Fruit fly (Drosophila melanogaster) whole organism, pupa: Measurements from ENCODE around the gene His4r.

Experiments
- CG10348 ChIP-seq: fragments of 200-800 bp; sonication (Bioruptor generic); IDR thresholded peaks from 2 replicates; pipeline ENCODE4 v1.3.6; 2022; ENCODE audit warnings: missing biosample characterization, missing genetic modification characterization
- CG12605 ChIP-seq: fragments of 200-800 bp; sonication (Bioruptor generic); IDR thresholded peaks from 2 replicates; pipeline ENCODE4 v1.3.6; 2022; ENCODE audit warnings: missing biosample characterization, missing genetic modification characterization
- CG13204 ChIP-seq: fragments of 200-800 bp; sonication (Bioruptor generic); optimal IDR thresholded peaks from 2 replicates; lab custom pipeline; 2018; ENCODE audit warnings: missing biosample characterization, mild to moderate bottlenecking, missing genetic modification characterization, moderate library complexity
- CG14655 ChIP-seq: fragments of 200-800 bp; sonication (Bioruptor generic); optimal IDR thresholded peaks from 3 replicates; lab custom pipeline; 2017; ENCODE audit warnings: mild to moderate bottlenecking, missing biosample characterization, missing genetic modification reagents, missing genetic modification characterization
- CG15710 ChIP-seq: fragments of 200-800 bp; sonication (Bioruptor generic); optimal IDR thresholded peaks from 2 replicates; lab custom pipeline; 2018; ENCODE audit warnings: missing biosample characterization, mild to moderate bottlenecking, missing genetic modification characterization, moderate library complexity
- CG17806 ChIP-seq: fragments of 200-800 bp; sonication (Bioruptor generic); optimal IDR thresholded peaks from 2 replicates; lab custom pipeline; 2018; ENCODE audit warnings: missing biosample characterization, mild to moderate bottlenecking, missing genetic modification characterization, moderate library complexity
- CG32121 ChIP-seq: fragments of 200-800 bp; sonication (Bioruptor generic); IDR thresholded peaks from 2 replicates; pipeline ENCODE4 v1.3.6; 2022; ENCODE audit warnings: missing biosample characterization, missing genetic modification characterization
- CG34367 ChIP-seq: fragments of 200-800 bp; sonication (Bioruptor generic); optimal IDR thresholded peaks from 2 replicates; lab custom pipeline; 2018; ENCODE audit warnings: missing biosample characterization, mild to moderate bottlenecking, missing genetic modification characterization
- CG4496 ChIP-seq: fragments of 200-800 bp; sonication (Bioruptor generic); IDR thresholded peaks from 3 replicates; pipeline ENCODE4 v1.3.6; 2022; ENCODE audit warnings: missing biosample characterization, missing genetic modification characterization
- CG8159 ChIP-seq: fragments of 200-800 bp; sonication (Bioruptor generic); optimal IDR thresholded peaks from 3 replicates; lab custom pipeline; 2018; ENCODE audit warnings: missing biosample characterization, mild to moderate bottlenecking, missing genetic modification characterization, moderate library complexity
- CG8301 ChIP-seq: fragments of 200-800 bp; sonication (Bioruptor generic); optimal IDR thresholded peaks from 2 replicates; lab custom pipeline; 2018; ENCODE audit warnings: missing biosample characterization, mild to moderate bottlenecking, missing genetic modification characterization
- CG9948 ChIP-seq: fragments of 200-800 bp; sonication (Bioruptor generic); optimal IDR thresholded peaks from 2 replicates; lab custom pipeline; 2018; ENCODE audit warnings: missing biosample characterization, mild to moderate bottlenecking, missing genetic modification characterization, moderate library complexity
- D1 ChIP-seq: fragments of 200-800 bp; sonication (Bioruptor generic); optimal IDR thresholded peaks from 2 replicates; lab custom pipeline; 2018; ENCODE audit warnings: missing biosample characterization, mild to moderate bottlenecking, missing genetic modification characterization, moderate library complexity
- EcR ChIP-seq: fragments of 200-800 bp; sonication (Bioruptor generic); optimal IDR thresholded peaks from 3 replicates; lab custom pipeline; 2019; ENCODE audit warnings: missing biosample characterization, missing genetic modification characterization, mild to moderate bottlenecking, moderate library complexity, missing genetic modification reagents
- Ets98B ChIP-seq: fragments of 200-800 bp; sonication (Bioruptor generic); IDR thresholded peaks from 2 replicates; pipeline ENCODE4 v1.3.6; 2022; ENCODE audit warnings: missing biosample characterization, missing genetic modification characterization
- Pif1A ChIP-seq: fragments of 200-800 bp; sonication (Bioruptor generic); optimal IDR thresholded peaks from 3 replicates; lab custom pipeline; 2016; ENCODE audit warnings: missing biosample characterization, missing genetic modification characterization
- Pif1B ChIP-seq: fragments of 200-800 bp; sonication (Bioruptor generic); optimal IDR thresholded peaks from 3 replicates; lab custom pipeline; 2016; ENCODE audit warnings: missing biosample characterization, missing genetic modification characterization
- Snoo ChIP-seq: fragments of 200-800 bp; sonication (Bioruptor generic); optimal IDR thresholded peaks from 3 replicates; lab custom pipeline; 2017; ENCODE audit warnings: missing biosample characterization, mild to moderate bottlenecking, missing genetic modification characterization, inconsistent platforms
- fd96Ca ChIP-seq: fragments of 200-800 bp; sonication (Bioruptor generic); IDR thresholded peaks from 3 replicates; pipeline ENCODE4 v1.3.6; 2022; ENCODE audit warnings: missing biosample characterization, missing genetic modification characterization
- gl ChIP-seq: fragments of 200-800 bp; sonication (Bioruptor generic); optimal IDR thresholded peaks from 2 replicates; lab custom pipeline; 2018; ENCODE audit warnings: missing biosample characterization, mild to moderate bottlenecking, missing genetic modification characterization
- rn ChIP-seq: fragments of 200-800 bp; sonication (Bioruptor generic); IDR thresholded peaks from 2 replicates; pipeline ENCODE4 v1.3.6; 2022; ENCODE audit warnings: missing biosample characterization, missing genetic modification characterization

Gene His4r

dm6 chr3R:14651076-14651662, 25.6 kb downstream of the His4r start:
- TF ChIP-seq CG9948 (tag; lab: Kevin White, UChicago) (no peak), CG13204 (GFP tag; lab: Kevin White, UChicago) (peak; percentile 6), EcR (GFP tag; lab: Kevin White, UChicago) (peak; percentile 93), CG34367 (no peak), CG8159 (no peak), CG10348 (GFP tag; lab: Robert Waterston, UW) (no peak), gl (tag; lab: Kevin White, UChicago) (peak; percentile 3), Pif1B (GFP tag; lab: Kevin White, UChicago) (no peak), fd96Ca (GFP tag; lab: Robert Waterston, UW) (no peak), CG4496 (GFP tag; lab: Robert Waterston, UW) (no peak), CG15710 (tag; lab: Kevin White, UChicago) (no peak), CG32121 (GFP tag; lab: Robert Waterston, UW) (no peak)

dm6 chr3R:14652301-14652880, 26.8 kb downstream of the His4r start:
- TF ChIP-seq CG34367 (no peak), CG17806 (tag; lab: Kevin White, UChicago) (no peak), CG14655 (GFP tag; lab: Kevin White, UChicago) (no peak), CG12605 (GFP tag; lab: Robert Waterston, UW) (no peak)

- TF ChIP-seq CG32121 (GFP tag; lab: Robert Waterston, UW) (peak; percentile 55), CG13204 (GFP tag; lab: Kevin White, UChicago) (peak; percentile 56), Snoo (tag; lab: Kevin White, UChicago) (peak; percentile 26), D1 (tag; lab: Kevin White, UChicago) (peak; percentile 25), CG8301 (tag; lab: Kevin White, UChicago) (peak; percentile 13), Pif1B (GFP tag; lab: Kevin White, UChicago) (no peak), rn (GFP tag; lab: Robert Waterston, UW) (no peak), Ets98B (GFP tag; lab: Robert Waterston, UW) (peak; percentile 54), CG4496 (GFP tag; lab: Robert Waterston, UW) (peak; percentile 51), fd96Ca (GFP tag; lab: Robert Waterston, UW) (peak; percentile 54), CG14655 (GFP tag; lab: Kevin White, UChicago) (peak; percentile 22), EcR (GFP tag; lab: Kevin White, UChicago) (peak; percentile 79), Pif1A (GFP tag; lab: Kevin White, UChicago) (no peak), gl (tag; lab: Kevin White, UChicago) (peak; percentile 56), CG8159 (no peak)
These were observed 27.7 kb downstream of the His4r start for dm6 chr3R:14653039-14653852.

dm6 chr3R:14654231-14654975, 28.8 kb downstream of the His4r start:
- TF ChIP-seq CG12605 (GFP tag; lab: Robert Waterston, UW) (no peak), EcR (GFP tag; lab: Kevin White, UChicago) (peak; percentile 55), CG13204 (GFP tag; lab: Kevin White, UChicago) (peak; percentile 60)

dm6 chr3R:14654976-14655896, 29.7 kb downstream of the His4r start:
- TF ChIP-seq CG34367 (peak; percentile 89), Pif1A (GFP tag; lab: Kevin White, UChicago) (peak; percentile 94), Snoo (tag; lab: Kevin White, UChicago) (peak; percentile 92), CG10348 (GFP tag; lab: Robert Waterston, UW) (peak; percentile 68), CG32121 (GFP tag; lab: Robert Waterston, UW) (peak; percentile 93), Pif1B (GFP tag; lab: Kevin White, UChicago) (peak; percentile 83), CG8301 (tag; lab: Kevin White, UChicago) (peak; percentile 92), CG4496 (GFP tag; lab: Robert Waterston, UW) (peak; percentile 95), CG17806 (tag; lab: Kevin White, UChicago) (peak; percentile 88), Ets98B (GFP tag; lab: Robert Waterston, UW) (peak; percentile 93), EcR (GFP tag; lab: Kevin White, UChicago) (peak; percentile 53), CG13204 (GFP tag; lab: Kevin White, UChicago) (peak; percentile 80), gl (tag; lab: Kevin White, UChicago) (peak; percentile 83), CG15710 (tag; lab: Kevin White, UChicago) (peak; percentile 92), rn (GFP tag; lab: Robert Waterston, UW) (peak; percentile 49), CG9948 (tag; lab: Kevin White, UChicago) (peak; percentile 81), CG8159 (peak; percentile 93), CG14655 (GFP tag; lab: Kevin White, UChicago) (peak; percentile 92), D1 (tag; lab: Kevin White, UChicago) (peak; percentile 28), fd96Ca (GFP tag; lab: Robert Waterston, UW) (peak; percentile 95), CG12605 (GFP tag; lab: Robert Waterston, UW) (peak; percentile 84)
